Worm (Caenorhabditis elegans) whole organism, L1 larva: ENCODE data around the gene F48B9.8.

Experiments used
- C16A3.4 ChIP-seq: fragments of 150-350 bp; optimal IDR thresholded peaks from 2 replicates; lab custom pipeline; 2014; ENCODE audit warnings: missing biosample characterization, missing genetic modification characterization
- blmp-1 ChIP-seq: fragments of 150-350 bp; optimal IDR thresholded peaks from 2 replicates; lab custom pipeline; 2014; ENCODE audit warnings: missing biosample characterization, missing genetic modification characterization
- sup-37 ChIP-seq: fragments of 200-800 bp; sonication (Bioruptor generic); optimal IDR thresholded peaks from 2 replicates; lab custom pipeline; 2018; ENCODE audit warnings: mild to moderate bottlenecking, missing genetic modification characterization, missing compliant biosample characterization

- TF ChIP-seq blmp-1 (tag; lab: Kevin White, UChicago) (no peak), sup-37 (GFP tag; lab: Kevin White, UChicago) (no peak), C16A3.4 (tag; lab: Kevin White, UChicago) (no peak)
Observed at ce11 chrX:2140610-2141009, 35.6 kb downstream of the F48B9.8 start.
